Fruit fly (Drosophila melanogaster) whole organism, embryonic: ENCODE data around the gene Rad17.

Experiments
- Antp ChIP-seq: fragments of 200-800 bp; sonication (Bioruptor generic); optimal IDR thresholded peaks from 3 replicates; lab custom pipeline; 2016; ENCODE audit warnings: missing biosample characterization, missing genetic modification characterization
- B-H1 ChIP-seq: fragments of 200-800 bp; sonication (Bioruptor generic); IDR thresholded peaks from 3 replicates; pipeline ENCODE4 v1.3.6; 2022; ENCODE audit warnings: missing biosample characterization, missing genetic modification characterization
- CG10979 ChIP-seq: fragments of 200-800 bp; sonication (Bioruptor generic); optimal IDR thresholded peaks from 2 replicates; lab custom pipeline; 2018; ENCODE audit warnings: missing biosample characterization, mild to moderate bottlenecking, missing genetic modification characterization, moderate library complexity
- CG12071 ChIP-seq: fragments of 200-800 bp; sonication (Bioruptor generic); optimal IDR thresholded peaks from 3 replicates; lab custom pipeline; 2018; ENCODE audit warnings: missing biosample characterization, mild to moderate bottlenecking, missing genetic modification characterization
- CG12104 ChIP-seq: fragments of 200-800 bp; sonication (Bioruptor generic); optimal IDR thresholded peaks from 3 replicates; lab custom pipeline; 2016; ENCODE audit warnings: missing biosample characterization, missing genetic modification characterization
- CG12299 ChIP-seq: fragments of 200-800 bp; sonication (Bioruptor generic); optimal IDR thresholded peaks from 2 replicates; lab custom pipeline; 2018; ENCODE audit warnings: missing biosample characterization, mild to moderate bottlenecking, missing genetic modification characterization
- CG12659 ChIP-seq: fragments of 200-800 bp; sonication (Bioruptor generic); optimal IDR thresholded peaks from 3 replicates; lab custom pipeline; 2017; ENCODE audit warnings: mild to moderate bottlenecking, missing biosample characterization, missing genetic modification reagents, missing genetic modification characterization
- CG13775 ChIP-seq: fragments of 200-800 bp; sonication (Bioruptor generic); optimal IDR thresholded peaks from 3 replicates; lab custom pipeline; 2017; ENCODE audit warnings: missing biosample characterization, mild to moderate bottlenecking, missing genetic modification characterization
- CG17186 ChIP-seq: fragments of 200-800 bp; sonication (Bioruptor generic); optimal IDR thresholded peaks from 3 replicates; lab custom pipeline; 2017; ENCODE audit warnings: missing biosample characterization, missing genetic modification reagents, missing genetic modification characterization
- CG17912 ChIP-seq: fragments of 200-800 bp; sonication (Bioruptor generic); optimal IDR thresholded peaks from 2 replicates; lab custom pipeline; 2018; ENCODE audit warnings: missing biosample characterization, mild to moderate bottlenecking, missing genetic modification characterization
- CG32767 ChIP-seq: fragments of 200-800 bp; sonication (Bioruptor generic); IDR thresholded peaks from 2 replicates; pipeline ENCODE4 v1.3.6; 2022; ENCODE audit warnings: missing biosample characterization, missing genetic modification characterization
- CG34224 ChIP-seq: fragments of 200-800 bp; sonication (Bioruptor generic); IDR thresholded peaks from 3 replicates; pipeline ENCODE4 v1.3.6; 2022; ENCODE audit warnings: missing biosample characterization, missing genetic modification characterization; ENCODE audit not compliant: partially characterized antibody
- CG34422 ChIP-seq: fragments of 200-800 bp; sonication (Bioruptor generic); IDR thresholded peaks from 3 replicates; pipeline ENCODE4 v1.3.6; 2022; ENCODE audit warnings: missing biosample characterization, missing genetic modification characterization
- CG7839 ChIP-seq: fragments of 200-800 bp; sonication (Bioruptor generic); optimal IDR thresholded peaks from 3 replicates; lab custom pipeline; 2018; ENCODE audit warnings: missing biosample characterization, mild to moderate bottlenecking, missing genetic modification characterization, moderate library complexity
- CG7987 ChIP-seq: fragments of 200-800 bp; sonication (Bioruptor generic); optimal IDR thresholded peaks from 2 replicates; lab custom pipeline; 2018; ENCODE audit warnings: missing biosample characterization, mild to moderate bottlenecking, missing genetic modification characterization, moderate library complexity
- CG8089 ChIP-seq: fragments of 200-800 bp; sonication (Bioruptor generic); optimal IDR thresholded peaks from 3 replicates; lab custom pipeline; 2016; ENCODE audit warnings: missing biosample characterization, missing genetic modification characterization
- CG9215 ChIP-seq: fragments of 200-800 bp; sonication (Bioruptor generic); IDR thresholded peaks from 2 replicates; pipeline ENCODE4 v1.3.6; 2022; ENCODE audit warnings: missing biosample characterization, missing genetic modification characterization
- HmgD ChIP-seq: fragments of 200-800 bp; sonication (Bioruptor generic); optimal IDR thresholded peaks from 3 replicates; lab custom pipeline; 2016; ENCODE audit warnings: missing biosample characterization, missing genetic modification characterization
- Lhr ChIP-seq: fragments of 200-800 bp; sonication (Bioruptor generic); optimal IDR thresholded peaks from 3 replicates; lab custom pipeline; 2017; ENCODE audit warnings: mild to moderate bottlenecking, missing biosample characterization, missing genetic modification reagents, missing genetic modification characterization
- MBD-R2 ChIP-seq: fragments of 200-800 bp; sonication (Bioruptor generic); IDR thresholded peaks from 2 replicates; pipeline ENCODE4 v1.3.6; 2022; ENCODE audit warnings: missing biosample characterization, missing genetic modification characterization
- Med ChIP-seq: fragments of 200-800 bp; sonication (Bioruptor generic); peaks from one replicate; lab custom pipeline; 2016; ENCODE audit warnings: missing biosample characterization, missing genetic modification characterization, mild to moderate bottlenecking, inconsistent platforms, moderate library complexity
- Sox102F ChIP-seq: fragments of 200-800 bp; sonication (Bioruptor generic); optimal IDR thresholded peaks from 2 replicates; lab custom pipeline; 2018; ENCODE audit warnings: missing biosample characterization, mild to moderate bottlenecking, missing genetic modification characterization, moderate library complexity
- ac ChIP-seq: fragments of 200-800 bp; sonication (Bioruptor generic); optimal IDR thresholded peaks from 3 replicates; lab custom pipeline; 2017; ENCODE audit warnings: missing biosample characterization, mild to moderate bottlenecking, missing genetic modification characterization
- ase ChIP-seq: fragments of 200-800 bp; sonication (Bioruptor generic); IDR thresholded peaks from 3 replicates; pipeline ENCODE4 v1.3.6; 2022; ENCODE audit warnings: missing biosample characterization, missing genetic modification characterization
- bowl ChIP-seq: fragments of 200-800 bp; sonication (Bioruptor generic); IDR thresholded peaks from 2 replicates; pipeline ENCODE4 v1.3.6; 2022; ENCODE audit warnings: missing biosample characterization, missing genetic modification characterization
- br ChIP-seq: fragments of >200 bp; optimal IDR thresholded peaks from 2 replicates; lab custom pipeline; 2017
- chn ChIP-seq: fragments of 200-800 bp; sonication (Bioruptor generic); optimal IDR thresholded peaks from 2 replicates; lab custom pipeline; 2016; ENCODE audit warnings: missing biosample characterization, missing genetic modification characterization
- crol ChIP-seq: fragments of 200-800 bp; sonication (Bioruptor generic); IDR thresholded peaks from 2 replicates; pipeline ENCODE4 v1.3.6; 2022; ENCODE audit warnings: missing biosample characterization, missing genetic modification characterization
- eve ChIP-seq, 2 experiments: fragments of >200 bp; optimal IDR thresholded peaks; 2 replicates each; lab custom pipeline; 2017; ENCODE audit warnings: missing biosample characterization in 2 of 2, missing genetic modification characterization in 2 of 2
- eyg ChIP-seq: fragments of 200-800 bp; sonication (Bioruptor generic); optimal IDR thresholded peaks from 3 replicates; lab custom pipeline; 2016; ENCODE audit warnings: missing biosample characterization, missing genetic modification characterization
- fd3F ChIP-seq: fragments of 200-800 bp; sonication (Bioruptor generic); optimal IDR thresholded peaks from 2 replicates; lab custom pipeline; 2018; ENCODE audit warnings: missing biosample characterization, mild to moderate bottlenecking, missing genetic modification characterization, moderate library complexity
- ftz-f1 ChIP-seq: fragments of 200-800 bp; sonication (Bioruptor generic); optimal IDR thresholded peaks from 2 replicates; lab custom pipeline; 2016; ENCODE audit warnings: missing biosample characterization, missing genetic modification characterization
- grn ChIP-seq: fragments of 200-800 bp; sonication (Bioruptor generic); optimal IDR thresholded peaks from 3 replicates; lab custom pipeline; 2017; ENCODE audit warnings: missing biosample characterization, missing genetic modification characterization
- gsb ChIP-seq: fragments of 200-800 bp; sonication (Bioruptor generic); IDR thresholded peaks from 2 replicates; pipeline ENCODE4 v1.3.6; 2022; ENCODE audit warnings: missing biosample characterization, missing genetic modification characterization
- gt ChIP-seq: fragments of 200-800 bp; sonication (Bioruptor generic); IDR thresholded peaks from 2 replicates; pipeline ENCODE4 v1.3.6; 2022; ENCODE audit warnings: missing biosample characterization, missing genetic modification characterization
- ham ChIP-seq: fragments of 200-800 bp; sonication (Bioruptor generic); IDR thresholded peaks from 2 replicates; pipeline ENCODE4 v1.3.6; 2022; ENCODE audit warnings: missing biosample characterization, missing genetic modification characterization
- mam ChIP-seq: fragments of 200-800 bp; sonication (Bioruptor generic); optimal IDR thresholded peaks from 3 replicates; lab custom pipeline; 2016; ENCODE audit warnings: missing biosample characterization, missing genetic modification characterization
- mld ChIP-seq: fragments of 200-800 bp; sonication (Bioruptor generic); IDR thresholded peaks from 3 replicates; pipeline ENCODE4 v1.3.6; 2022; ENCODE audit warnings: missing biosample characterization, missing genetic modification characterization; ENCODE audit not compliant: partially characterized antibody
- nerfin-2 ChIP-seq: fragments of 200-800 bp; sonication (Bioruptor generic); IDR thresholded peaks from 2 replicates; pipeline ENCODE4 v1.3.6; 2022; ENCODE audit warnings: missing biosample characterization, missing genetic modification characterization; ENCODE audit not compliant: partially characterized antibody
- pan ChIP-seq, 4 experiments: fragments of >200 bp in 3 of 4; fragments of 200-800 bp in 1 of 4; sonication (Bioruptor generic) in 1 of 4; optimal IDR thresholded peaks in 3 of 4; IDR thresholded peaks in 1 of 4; 2 replicates each; pipeline versions ENCODE4 v1.3.6 to Lab custom; 2017 to 2022; ENCODE audit warnings: missing biosample characterization in 2 of 4, missing genetic modification characterization in 2 of 4, mixed read lengths in 1 of 4
- pita ChIP-seq: fragments of 200-800 bp; sonication (Bioruptor generic); optimal IDR thresholded peaks from 2 replicates; lab custom pipeline; 2017; ENCODE audit warnings: missing biosample characterization, mild to moderate bottlenecking, missing genetic modification characterization
- sc ChIP-seq, 3 experiments: fragments of >200 bp in 2 of 3; fragments of 200-800 bp in 1 of 3; sonication (Bioruptor generic) in 1 of 3; optimal IDR thresholded peaks; 2 replicates in 2 of 3; 3 replicates in 1 of 3; lab custom pipeline; 2017; ENCODE audit warnings: mild to moderate bottlenecking in 1 of 3, missing biosample characterization in 1 of 3, missing genetic modification characterization in 1 of 3, missing genetic modification reagents in 1 of 3
- sob ChIP-seq: fragments of 200-800 bp; sonication (Bioruptor generic); IDR thresholded peaks from 2 replicates; pipeline ENCODE4 v1.3.6; 2022; ENCODE audit warnings: missing biosample characterization, missing genetic modification characterization
- ssp ChIP-seq: fragments of 200-800 bp; sonication (Bioruptor generic); IDR thresholded peaks from 2 replicates; pipeline ENCODE4 v1.3.6; 2022; ENCODE audit warnings: missing biosample characterization, missing genetic modification characterization
- stc ChIP-seq: fragments of 200-800 bp; sonication (Bioruptor generic); IDR thresholded peaks from 2 replicates; pipeline ENCODE4 v1.3.6; 2022; ENCODE audit warnings: missing biosample characterization, missing genetic modification characterization
- trh ChIP-seq: fragments of 200-800 bp; sonication (Bioruptor generic); optimal IDR thresholded peaks from 2 replicates; lab custom pipeline; 2016; ENCODE audit warnings: missing biosample characterization, missing genetic modification characterization
- tx ChIP-seq: fragments of 200-800 bp; sonication (Bioruptor generic); optimal IDR thresholded peaks from 2 replicates; lab custom pipeline; 2016; ENCODE audit warnings: missing biosample characterization, missing genetic modification characterization
- unc-4 ChIP-seq: fragments of 200-800 bp; sonication (Bioruptor generic); IDR thresholded peaks from 2 replicates; pipeline ENCODE4 v1.3.6; 2022; ENCODE audit warnings: missing biosample characterization, missing genetic modification characterization; ENCODE audit not compliant: partially characterized antibody
- zen ChIP-seq: fragments of 200-800 bp; sonication (Bioruptor generic); optimal IDR thresholded peaks from 3 replicates; lab custom pipeline; 2018; ENCODE audit warnings: missing biosample characterization, mild to moderate bottlenecking, missing genetic modification characterization, moderate library complexity
- zfh1 ChIP-seq: fragments of 200-800 bp; sonication (Bioruptor generic); IDR thresholded peaks from 3 replicates; pipeline ENCODE4 v1.3.6; 2022; ENCODE audit warnings: missing biosample characterization, missing genetic modification characterization

The Rad17 gene

DNA sequence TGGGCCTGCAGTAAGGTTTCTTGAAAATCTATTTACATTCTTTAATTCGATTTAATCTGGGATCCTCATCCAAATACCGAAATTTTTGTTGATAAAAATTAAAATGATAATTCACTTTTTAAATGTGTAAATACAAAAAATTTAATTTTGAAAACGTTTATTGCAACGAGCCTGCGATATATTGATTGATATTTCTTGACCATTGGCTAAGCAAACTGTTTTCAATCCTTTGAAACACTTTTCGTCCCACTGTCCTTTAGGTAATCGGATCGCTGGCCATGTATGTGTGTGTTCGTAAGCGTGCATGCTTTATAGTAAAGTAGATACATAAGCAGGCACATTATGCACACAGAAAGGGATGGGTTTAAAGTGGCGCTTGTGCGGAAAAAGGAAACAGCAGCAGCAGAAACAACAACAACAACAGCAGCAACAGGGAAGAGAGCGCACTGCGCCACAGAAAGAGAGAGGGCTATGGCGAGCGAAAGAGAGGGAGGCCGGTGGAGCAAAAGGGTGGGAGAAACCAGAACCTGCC is 38.8 kb downstream of the Rad17 start (continued):
- TF ChIP-seq CG10979 (tag; lab: Kevin White, UChicago) (peak; percentile 62), CG12299 (tag; lab: Kevin White, UChicago) (no peak), CG34422 (GFP tag; lab: Robert Waterston, UW) (no peak), sc (optimal IDR thresholded peaks at IDR 0.05; lab: Kevin White, UChicago) (no peak), sc (GFP tag; optimal IDR thresholded peaks at IDR 0.05; lab: Kevin White, UChicago) (peak; percentile 53), CG7987 (GFP tag; lab: Kevin White, UChicago) (no peak), unc-4 (no peak), sob (GFP tag; lab: Robert Waterston, UW) (no peak), ftz-f1 (GFP tag; lab: Kevin White, UChicago) (no peak), trh (peak; percentile 11), nerfin-2 (GFP tag; lab: Robert Waterston, UW) (no peak), pan (optimal IDR thresholded peaks at IDR 0.05; lab: Kevin White, UChicago) (no peak), pan (GFP tag; optimal IDR thresholded peaks at IDR 0.05 in 1 of 2, IDR thresholded peaks at IDR 0.05 in 1 of 2) (no peak), HmgD (GFP tag; lab: Kevin White, UChicago) (no peak), CG12104 (GFP tag; lab: Kevin White, UChicago) (no peak), CG17186 (no peak), CG12659 (GFP tag; lab: Kevin White, UChicago) (no peak), br (no peak), zfh1 (GFP tag; lab: Robert Waterston, UW) (peak; percentile 55; the same call in 2 of the 3 replicates), Lhr (GFP tag; lab: Kevin White, UChicago) (no peak), ham (no peak), Antp (GFP tag; lab: Kevin White, UChicago) (no peak), eyg (GFP tag; lab: Kevin White, UChicago) (no peak), ase (GFP tag; lab: Robert Waterston, UW) (peak; percentile 36; the same call in 1 of the 3 replicates), CG34224 (GFP tag; lab: Robert Waterston, UW) (no peak), mld (GFP tag; lab: Robert Waterston, UW) (0 out of 3 replicates have a peak, but pooled peaks have one; percentile 3), gt (GFP tag; lab: Robert Waterston, UW) (no peak), Sox102F (GFP tag; lab: Kevin White, UChicago) (peak; percentile 64), CG9215 (no peak), CG8089 (GFP tag; lab: Kevin White, UChicago) (no peak), CG13775 (peak; percentile 63), tx (GFP tag; lab: Kevin White, UChicago) (no peak), ac (GFP tag; lab: Kevin White, UChicago) (no peak), B-H1 (GFP tag; lab: Robert Waterston, UW) (no peak), fd3F (GFP tag; lab: Kevin White, UChicago) (no peak), Med (peak; percentile 86), chn (GFP tag; lab: Kevin White, UChicago) (peak; percentile 57), ssp (GFP tag; lab: Robert Waterston, UW) (no peak), MBD-R2 (GFP tag; lab: Robert Waterston, UW) (no peak), grn (GFP tag; lab: Kevin White, UChicago) (no peak), gsb (GFP tag; lab: Robert Waterston, UW) (no peak), CG12071 (GFP tag; lab: Kevin White, UChicago) (no peak), bowl (GFP tag; lab: Robert Waterston, UW) (no peak), eve (GFP tag; optimal IDR thresholded peaks at IDR 0.05; lab: Kevin White, UChicago) (no peak), CG17912 (GFP tag; lab: Kevin White, UChicago) (no peak), zen (tag; lab: Kevin White, UChicago) (no peak), pita (no peak), CG32767 (GFP tag; lab: Robert Waterston, UW) (no peak), mam (GFP tag; lab: Kevin White, UChicago) (peak; percentile 0), crol (no peak), stc (GFP tag; lab: Robert Waterston, UW) (no peak), CG7839 (peak; percentile 70)
